Worm (Caenorhabditis elegans) whole organism, L3 larva: ENCODE measurements around the gene srg-59.

Experiments
- R02D3.7 ChIP-seq: fragments of 150-350 bp; optimal IDR thresholded peaks from 2 replicates; lab custom pipeline; 2014; ENCODE audit warnings: missing biosample characterization, missing genetic modification characterization
- aly-2 ChIP-seq: fragments of 150-350 bp; optimal IDR thresholded peaks from 2 replicates; lab custom pipeline; 2014; ENCODE audit warnings: missing biosample characterization, missing genetic modification characterization
- ama-1 ChIP-seq: fragments of 150-350 bp; optimal IDR thresholded peaks from 2 replicates; lab custom pipeline; 2018
- ceh-82 ChIP-seq: fragments of 150-350 bp; optimal IDR thresholded peaks from 2 replicates; lab custom pipeline; 2014; ENCODE audit warnings: missing biosample characterization, missing genetic modification characterization
- ceh-9 ChIP-seq: sonication (generic microtip); optimal IDR thresholded peaks from 2 replicates; lab custom pipeline; 2018; ENCODE audit warnings: missing biosample characterization, missing genetic modification characterization
- egl-27 ChIP-seq: sonication (generic microtip); optimal IDR thresholded peaks from 4 replicates; lab custom pipeline; 2017; ENCODE audit warnings: missing biosample characterization, missing genetic modification reagents, missing genetic modification characterization
- egl-5 ChIP-seq: fragments of 150-350 bp; optimal IDR thresholded peaks from 2 replicates; lab custom pipeline; 2017; ENCODE audit warnings: missing biosample characterization, missing genetic modification reagents, missing genetic modification characterization, inconsistent platforms
- elt-2 ChIP-seq: sonication (generic microtip); optimal IDR thresholded peaks from 2 replicates; lab custom pipeline; 2016; ENCODE audit warnings: missing genetic modification reagents, mild to moderate bottlenecking, missing genetic modification characterization, missing compliant biosample characterization
- eor-1 ChIP-seq, 2 experiments: fragments of 150-350 bp; optimal IDR thresholded peaks; 2 replicates each; lab custom pipeline; 2014 to 2018; ENCODE audit warnings: missing biosample characterization in 2 of 2, missing genetic modification characterization in 2 of 2
- fkh-10 ChIP-seq: sonication (generic microtip); optimal IDR thresholded peaks from 2 replicates; lab custom pipeline; 2017; ENCODE audit warnings: missing biosample characterization, missing genetic modification reagents, missing genetic modification characterization
- fkh-2 ChIP-seq: fragments of 150-350 bp; optimal IDR thresholded peaks from 2 replicates; lab custom pipeline; 2014; ENCODE audit warnings: missing biosample characterization, missing genetic modification reagents, missing genetic modification characterization
- hmg-11 ChIP-seq: sonication (generic microtip); optimal IDR thresholded peaks from 2 replicates; lab custom pipeline; 2016; ENCODE audit warnings: missing genetic modification characterization, missing compliant biosample characterization
- jun-1 ChIP-seq: fragments of 150-350 bp; optimal IDR thresholded peaks from 2 replicates; lab custom pipeline; 2014; ENCODE audit warnings: missing biosample characterization, missing genetic modification reagents, missing genetic modification characterization
- lin-39 ChIP-seq: fragments of 150-350 bp; optimal IDR thresholded peaks from 2 replicates; lab custom pipeline; 2018; ENCODE audit warnings: missing biosample characterization, missing genetic modification reagents, missing genetic modification characterization
- lsy-12 ChIP-seq: sonication (generic microtip); optimal IDR thresholded peaks from 2 replicates; lab custom pipeline; 2016; ENCODE audit warnings: mild to moderate bottlenecking, missing genetic modification characterization, missing compliant biosample characterization
- mdl-1 ChIP-seq: fragments of 150-350 bp; optimal IDR thresholded peaks from 2 replicates; lab custom pipeline; 2014; ENCODE audit warnings: missing biosample characterization, missing genetic modification characterization
- mml-1 ChIP-seq: fragments of 150-350 bp; sonication (generic microtip); optimal IDR thresholded peaks from 3 replicates; lab custom pipeline; 2014; ENCODE audit warnings: missing biosample characterization, missing genetic modification characterization
- nfya-1 ChIP-seq: sonication (generic microtip); optimal IDR thresholded peaks from 2 replicates; lab custom pipeline; 2017; ENCODE audit warnings: missing genetic modification characterization, mild to moderate bottlenecking, missing compliant biosample characterization, antibody characterized with exemption, moderate library complexity; ENCODE audit not compliant: insufficient read depth
- nhr-11 ChIP-seq: fragments of 150-350 bp; optimal IDR thresholded peaks from 2 replicates; lab custom pipeline; 2014; ENCODE audit warnings: missing biosample characterization, missing genetic modification characterization
- nhr-25 ChIP-seq: sonication (generic microtip); optimal IDR thresholded peaks from 2 replicates; lab custom pipeline; 2017; ENCODE audit warnings: missing biosample characterization, missing genetic modification characterization
- nhr-28 ChIP-seq: fragments of 150-350 bp; optimal IDR thresholded peaks from 2 replicates; lab custom pipeline; 2014; ENCODE audit warnings: missing biosample characterization, missing genetic modification characterization
- nhr-43 ChIP-seq: sonication (generic microtip); optimal IDR thresholded peaks from 2 replicates; lab custom pipeline; 2016; ENCODE audit warnings: mild to moderate bottlenecking, missing genetic modification characterization, missing compliant biosample characterization; ENCODE audit not compliant: poor library complexity, severe bottlenecking
- nhr-67 ChIP-seq: fragments of 150-350 bp; optimal IDR thresholded peaks from 2 replicates; lab custom pipeline; 2014; ENCODE audit warnings: missing biosample characterization, missing genetic modification characterization
- nhr-76 ChIP-seq: fragments of 150-350 bp; sonication (generic microtip); optimal IDR thresholded peaks from 5 replicates; lab custom pipeline; 2014; ENCODE audit warnings: missing biosample characterization, missing genetic modification characterization
- pha-4 ChIP-seq: fragments of 150-350 bp; optimal IDR thresholded peaks from 2 replicates; lab custom pipeline; 2014; ENCODE audit warnings: missing biosample characterization, missing genetic modification reagents, missing genetic modification characterization
- pqm-1 ChIP-seq: fragments of 150-350 bp; optimal IDR thresholded peaks from 2 replicates; lab custom pipeline; 2017; ENCODE audit warnings: missing biosample characterization, missing genetic modification characterization, inconsistent platforms
- sea-2 ChIP-seq: fragments of 150-350 bp; sonication (generic microtip); optimal IDR thresholded peaks from 4 replicates; lab custom pipeline; 2014; ENCODE audit warnings: missing biosample characterization, missing genetic modification reagents, missing genetic modification characterization
- skn-1 ChIP-seq: fragments of 150-350 bp; optimal IDR thresholded peaks from 2 replicates; lab custom pipeline; 2014; ENCODE audit warnings: missing biosample characterization, missing genetic modification characterization
- snpc-4 ChIP-seq: fragments of 150-350 bp; optimal IDR thresholded peaks from 2 replicates; lab custom pipeline; 2014; ENCODE audit warnings: missing biosample characterization, missing genetic modification characterization
- zag-1 ChIP-seq: fragments of 150-350 bp; optimal IDR thresholded peaks from 2 replicates; lab custom pipeline; 2014; ENCODE audit warnings: missing biosample characterization, missing genetic modification characterization
- ztf-11 ChIP-seq: fragments of 150-350 bp; optimal IDR thresholded peaks from 2 replicates; lab custom pipeline; 2014; ENCODE audit warnings: missing biosample characterization, missing genetic modification characterization
- ztf-4 ChIP-seq: fragments of 150-350 bp; optimal IDR thresholded peaks from 2 replicates; lab custom pipeline; 2014; ENCODE audit warnings: missing biosample characterization, missing genetic modification characterization

Gene srg-59

DNA sequence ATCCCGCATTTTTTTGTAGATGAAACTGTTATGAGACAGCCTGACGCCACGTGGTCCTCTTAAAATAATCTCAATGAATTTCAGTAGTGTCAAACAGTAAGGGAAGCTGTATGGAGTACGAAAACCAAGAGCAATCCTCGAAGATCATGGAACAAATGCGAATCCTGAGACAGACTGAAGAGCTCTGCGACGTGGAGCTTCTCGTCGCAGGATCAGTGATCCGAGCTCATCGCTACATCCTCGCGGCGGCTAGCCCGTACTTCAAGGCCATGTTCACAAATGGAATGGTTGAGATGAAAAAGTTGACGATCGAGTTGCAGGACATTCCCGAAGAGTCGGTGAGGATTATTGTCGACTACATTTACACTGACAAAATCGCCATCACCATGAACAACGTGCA is 40.9 kb downstream of the srg-59 start:
- no peak for TF ChIP-seq jun-1 (tag; lab: Kevin White, UChicago)
- no peak for TF ChIP-seq zag-1 (tag; lab: Kevin White, UChicago)
- TF ChIP-seq sea-2 (GFP tag; lab: Kevin White, UChicago), result no peak
- TF ChIP-seq lsy-12 (tag; lab: Kevin White, UChicago), result no peak
- TF ChIP-seq mdl-1 (tag; lab: Kevin White, UChicago), result no peak
- no peak for TF ChIP-seq skn-1 (tag; lab: Kevin White, UChicago)
- TF ChIP-seq aly-2 (tag; lab: Kevin White, UChicago), result no peak
- TF ChIP-seq R02D3.7 (tag; lab: Kevin White, UChicago), result no peak

ce11 chrV:2683497-2683896 is 41.6 kb downstream of the srg-59 start:
- TF ChIP-seq ztf-11 (tag; lab: Kevin White, UChicago) (no peak), mml-1 (tag; lab: Kevin White, UChicago) (no peak), nhr-11 (no peak), lsy-12 (tag; lab: Kevin White, UChicago) (no peak), pqm-1 (tag; lab: Kevin White, UChicago) (no peak), nhr-28 (tag; lab: Kevin White, UChicago) (no peak), mdl-1 (tag; lab: Kevin White, UChicago) (no peak), nhr-67 (tag; lab: Kevin White, UChicago) (no peak), ceh-9 (tag; lab: Kevin White, UChicago) (no peak), snpc-4 (tag; lab: Kevin White, UChicago) (no peak), egl-5 (tag; lab: Kevin White, UChicago) (no peak), nhr-43 (tag; lab: Kevin White, UChicago) (no peak), nhr-76 (no peak), fkh-2 (tag; lab: Kevin White, UChicago) (no peak), sea-2 (GFP tag; lab: Kevin White, UChicago) (no peak), nfya-1 (tag; lab: Kevin White, UChicago) (no peak)
- TF ChIP-seq, all 47 proteins: peak for 0

ce11 chrV:2677648-2678047 is 47.5 kb downstream of the srg-59 start:
- no peak for TF ChIP-seq ama-1
- TF ChIP-seq ztf-11 (tag; lab: Kevin White, UChicago), result no peak
- TF ChIP-seq pqm-1 (tag; lab: Kevin White, UChicago), result no peak
- TF ChIP-seq nhr-43 (tag; lab: Kevin White, UChicago), result no peak
- peak; percentile 7 for TF ChIP-seq hmg-11 (tag; lab: Kevin White, UChicago)
- TF ChIP-seq eor-1 (tag; optimal IDR thresholded peaks at IDR 0.05; lab: Kevin White, UChicago), result no peak
- no peak for TF ChIP-seq nhr-76
- no peak for TF ChIP-seq ceh-82 (tag; lab: Kevin White, UChicago)
- TF ChIP-seq, all 47 proteins: peak for 1

- TF ChIP-seq nfya-1 (tag; lab: Kevin White, UChicago), result no peak
- TF ChIP-seq R02D3.7 (tag; lab: Kevin White, UChicago), result no peak
- TF ChIP-seq jun-1 (tag; lab: Kevin White, UChicago), result no peak
- TF ChIP-seq nhr-43 (tag; lab: Kevin White, UChicago), result no peak
- TF ChIP-seq nhr-25, result no peak
- no peak for TF ChIP-seq elt-2 (tag; lab: Kevin White, UChicago)
- TF ChIP-seq skn-1 (tag; lab: Kevin White, UChicago), result no peak
- TF ChIP-seq ama-1, result no peak
- no peak for TF ChIP-seq ceh-82 (tag; lab: Kevin White, UChicago)
- TF ChIP-seq egl-27, result no peak
- no peak for TF ChIP-seq ztf-4 (tag; lab: Kevin White, UChicago)
- TF ChIP-seq ztf-11 (tag; lab: Kevin White, UChicago), result no peak
These were observed 49.4 kb downstream of the srg-59 start for ce11 chrV:2675692-2676091.

- peak; percentile 27 for TF ChIP-seq nhr-25
- TF ChIP-seq jun-1 (tag; lab: Kevin White, UChicago), result peak; percentile 21
- TF ChIP-seq eor-1 (tag; optimal IDR thresholded peaks at IDR 0.05; lab: Kevin White, UChicago), result no peak
- TF ChIP-seq lin-39 (tag; lab: Kevin White, UChicago), result peak; percentile 55
- TF ChIP-seq lsy-12 (tag; lab: Kevin White, UChicago), result peak; percentile 3
- peak; percentile 55 for TF ChIP-seq pha-4 (tag; lab: Kevin White, UChicago)
- TF ChIP-seq fkh-10 (GFP tag; lab: Kevin White, UChicago), result no peak
- TF ChIP-seq hmg-11 (tag; lab: Kevin White, UChicago), result peak; percentile 58
- peak; percentile 7 for TF ChIP-seq elt-2 (tag; lab: Kevin White, UChicago)
- TF ChIP-seq ama-1, result peak; percentile 28
- peak; percentile 53 for TF ChIP-seq nfya-1 (tag; lab: Kevin White, UChicago)
These were observed 51.3 kb downstream of the srg-59 start for ce11 chrV:2673807-2674206.
